Fruit fly (Drosophila melanogaster) whole organism: ENCODE measurements around the gene CG10616.

Experiments
- CG8478 ChIP-seq: fragments of >200 bp; optimal IDR thresholded peaks from 2 replicates; lab custom pipeline; 2018; ENCODE audit warnings: inconsistent platforms
- Dll ChIP-seq: fragments of >200 bp; optimal IDR thresholded peaks from 2 replicates; lab custom pipeline; 2017
- pan ChIP-seq: fragments of >200 bp; optimal IDR thresholded peaks from 2 replicates; lab custom pipeline; 2017
- psq ChIP-seq: fragments of >200 bp; optimal IDR thresholded peaks from 2 replicates; lab custom pipeline; 2017
- usp ChIP-seq: fragments of >200 bp; optimal IDR thresholded peaks from 2 replicates; lab custom pipeline; 2017; ENCODE audit warnings: missing biosample characterization, missing genetic modification characterization, mixed read lengths

- TF ChIP-seq psq (lab: Kevin White, UChicago) (no peak), CG8478 (no peak), pan (lab: Kevin White, UChicago) (no peak), Dll (lab: Kevin White, UChicago) (no peak), usp (GFP tag; lab: Kevin White, UChicago) (no peak)
Observed at dm6 chr3L:12496428-12497344, 25.2 kb downstream of the CG10616 start, which contains the start of gene CG10657.
